Fruit fly (Drosophila melanogaster) whole organism, adult: ENCODE data around the gene CG14212.

Experiments
- CG14711 ChIP-seq: fragments of 200-800 bp; sonication (Bioruptor generic); optimal IDR thresholded peaks from 2 replicates; lab custom pipeline; 2018; ENCODE audit warnings: missing biosample characterization, mild to moderate bottlenecking, missing genetic modification characterization, moderate library complexity
- CG1620 ChIP-seq: fragments of 200-800 bp; sonication (Bioruptor generic); optimal IDR thresholded peaks from 2 replicates; lab custom pipeline; 2016; ENCODE audit warnings: missing biosample characterization, missing genetic modification characterization
- CG7045 ChIP-seq: fragments of 200-800 bp; sonication (Bioruptor generic); optimal IDR thresholded peaks from 2 replicates; lab custom pipeline; 2017; ENCODE audit warnings: missing biosample characterization, mild to moderate bottlenecking, missing genetic modification characterization
- CG7101 ChIP-seq: fragments of 200-800 bp; sonication (Bioruptor generic); optimal IDR thresholded peaks from 2 replicates; lab custom pipeline; 2018; ENCODE audit warnings: missing biosample characterization, mild to moderate bottlenecking, missing genetic modification characterization, moderate library complexity
- Crg-1 ChIP-seq: fragments of 200-800 bp; sonication (Bioruptor generic); optimal IDR thresholded peaks from 2 replicates; lab custom pipeline; 2016; ENCODE audit warnings: missing biosample characterization, missing genetic modification characterization
- Hr96 ChIP-seq: fragments of 200-800 bp; sonication (Bioruptor generic); optimal IDR thresholded peaks from 2 replicates; lab custom pipeline; 2016; ENCODE audit warnings: missing biosample characterization, missing genetic modification characterization
- ovo ChIP-seq: fragments of 200-800 bp; sonication (Bioruptor generic); optimal IDR thresholded peaks from 2 replicates; lab custom pipeline; 2016; ENCODE audit warnings: missing biosample characterization, missing genetic modification characterization
- pad ChIP-seq: fragments of 200-800 bp; sonication (Bioruptor generic); optimal IDR thresholded peaks from 3 replicates; lab custom pipeline; 2017; ENCODE audit warnings: missing biosample characterization, missing genetic modification characterization, mild to moderate bottlenecking, moderate library complexity, missing genetic modification reagents
- tj ChIP-seq: fragments of 200-800 bp; sonication (Bioruptor generic); optimal IDR thresholded peaks from 3 replicates; lab custom pipeline; 2017; ENCODE audit warnings: missing biosample characterization, mild to moderate bottlenecking, missing genetic modification characterization, moderate library complexity

DNA sequence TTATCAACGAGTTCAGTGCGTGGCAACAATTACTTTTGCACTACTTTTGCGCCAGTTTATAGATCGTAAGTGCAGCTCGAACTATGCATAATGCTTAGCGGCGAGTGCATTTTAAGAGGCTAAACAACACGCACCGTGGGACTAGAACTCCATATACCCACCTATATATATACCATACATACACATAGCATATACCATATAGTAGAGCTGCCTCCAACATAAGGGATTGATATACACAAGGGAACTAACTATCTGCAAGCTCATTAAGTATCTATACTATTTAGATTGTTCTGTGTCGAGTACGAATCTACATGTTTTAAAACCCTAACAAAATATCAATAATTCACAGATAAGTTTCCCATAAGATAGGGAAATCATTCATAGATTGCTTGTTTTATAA is 43.6 kb upstream of the CG14212 start, which contains the start of gene CG14218:
- TF ChIP-seq pad (GFP tag; lab: Kevin White, UChicago): no peak
- TF ChIP-seq CG7045 (GFP tag; lab: Kevin White, UChicago): no peak
- no peak for TF ChIP-seq CG7101 (tag; lab: Kevin White, UChicago)
- no peak for TF ChIP-seq CG1620
- no peak for TF ChIP-seq CG14711 (tag; lab: Kevin White, UChicago)
- TF ChIP-seq Crg-1 (GFP tag; lab: Kevin White, UChicago): no peak
- TF ChIP-seq Hr96: no peak
- no peak for TF ChIP-seq tj (GFP tag; lab: Kevin White, UChicago)
- no peak for TF ChIP-seq ovo
